Fruit fly (Drosophila melanogaster) whole organism, adult: ENCODE data around the gene CG10324.
A peak's percentile ranks its signal among the peaks of the same experiment; 100 is the strongest.

Source experiments
- CG11617 ChIP-seq: fragments of 200-800 bp; sonication (Bioruptor generic); optimal IDR thresholded peaks from 2 replicates; lab custom pipeline; 2017; ENCODE audit warnings: mild to moderate bottlenecking, missing biosample characterization, missing genetic modification reagents, missing genetic modification characterization
- CG12768 ChIP-seq: fragments of 200-800 bp; sonication (Bioruptor generic); optimal IDR thresholded peaks from 2 replicates; lab custom pipeline; 2017; ENCODE audit warnings: missing biosample characterization, missing genetic modification characterization, mild to moderate bottlenecking, moderate library complexity, missing genetic modification reagents
- CG14711 ChIP-seq: fragments of 200-800 bp; sonication (Bioruptor generic); optimal IDR thresholded peaks from 2 replicates; lab custom pipeline; 2018; ENCODE audit warnings: missing biosample characterization, mild to moderate bottlenecking, missing genetic modification characterization, moderate library complexity
- CG1620 ChIP-seq: fragments of 200-800 bp; sonication (Bioruptor generic); optimal IDR thresholded peaks from 2 replicates; lab custom pipeline; 2016; ENCODE audit warnings: missing biosample characterization, missing genetic modification characterization
- CG33017 ChIP-seq: fragments of 200-800 bp; sonication (Bioruptor generic); optimal IDR thresholded peaks from 2 replicates; lab custom pipeline; 2018; ENCODE audit warnings: missing biosample characterization, mild to moderate bottlenecking, missing genetic modification characterization, moderate library complexity
- CG5204 ChIP-seq: fragments of 200-800 bp; sonication (Bioruptor generic); optimal IDR thresholded peaks from 2 replicates; lab custom pipeline; 2016; ENCODE audit warnings: missing biosample characterization, missing genetic modification characterization
- CG7045 ChIP-seq: fragments of 200-800 bp; sonication (Bioruptor generic); optimal IDR thresholded peaks from 2 replicates; lab custom pipeline; 2017; ENCODE audit warnings: missing biosample characterization, mild to moderate bottlenecking, missing genetic modification characterization
- CG7101 ChIP-seq: fragments of 200-800 bp; sonication (Bioruptor generic); optimal IDR thresholded peaks from 2 replicates; lab custom pipeline; 2018; ENCODE audit warnings: missing biosample characterization, mild to moderate bottlenecking, missing genetic modification characterization, moderate library complexity
- Clk ChIP-seq: fragments of 200-800 bp; sonication (Bioruptor generic); optimal IDR thresholded peaks from 2 replicates; lab custom pipeline; 2017; ENCODE audit warnings: missing biosample characterization, missing genetic modification characterization
- Crg-1 ChIP-seq: fragments of 200-800 bp; sonication (Bioruptor generic); optimal IDR thresholded peaks from 2 replicates; lab custom pipeline; 2016; ENCODE audit warnings: missing biosample characterization, missing genetic modification characterization
- Hr96 ChIP-seq: fragments of 200-800 bp; sonication (Bioruptor generic); optimal IDR thresholded peaks from 2 replicates; lab custom pipeline; 2016; ENCODE audit warnings: missing biosample characterization, missing genetic modification characterization
- Mnt ChIP-seq: fragments of 200-800 bp; sonication (Bioruptor generic); optimal IDR thresholded peaks from 2 replicates; lab custom pipeline; 2016; ENCODE audit warnings: missing biosample characterization, mild to moderate bottlenecking, missing genetic modification characterization
- bab1 ChIP-seq: fragments of 200-800 bp; sonication (Bioruptor generic); optimal IDR thresholded peaks from 3 replicates; lab custom pipeline; 2019; ENCODE audit warnings: missing biosample characterization, mild to moderate bottlenecking, missing genetic modification characterization, moderate library complexity
- cic ChIP-seq: fragments of 200-800 bp; sonication (Bioruptor generic); optimal IDR thresholded peaks from 2 replicates; lab custom pipeline; 2017; ENCODE audit warnings: missing biosample characterization, mild to moderate bottlenecking, missing genetic modification characterization, moderate library complexity
- cnc ChIP-seq, 2 experiments: fragments of >200 bp; optimal IDR thresholded peaks; 2 replicates each; lab custom pipeline; 2017
- kay ChIP-seq: fragments of 200-800 bp; sonication (Bioruptor generic); peaks from one replicate; lab custom pipeline; 2016; ENCODE audit warnings: missing biosample characterization, missing genetic modification characterization, borderline replicate concordance
- ovo ChIP-seq: fragments of 200-800 bp; sonication (Bioruptor generic); optimal IDR thresholded peaks from 2 replicates; lab custom pipeline; 2016; ENCODE audit warnings: missing biosample characterization, missing genetic modification characterization
- pad ChIP-seq: fragments of 200-800 bp; sonication (Bioruptor generic); optimal IDR thresholded peaks from 3 replicates; lab custom pipeline; 2017; ENCODE audit warnings: missing biosample characterization, missing genetic modification characterization, mild to moderate bottlenecking, moderate library complexity, missing genetic modification reagents
- tj ChIP-seq: fragments of 200-800 bp; sonication (Bioruptor generic); optimal IDR thresholded peaks from 3 replicates; lab custom pipeline; 2017; ENCODE audit warnings: missing biosample characterization, mild to moderate bottlenecking, missing genetic modification characterization, moderate library complexity
- toe ChIP-seq: fragments of 200-800 bp; sonication (Bioruptor generic); optimal IDR thresholded peaks from 2 replicates; lab custom pipeline; 2016; ENCODE audit warnings: missing biosample characterization, missing genetic modification characterization

Gene CG10324

DNA sequence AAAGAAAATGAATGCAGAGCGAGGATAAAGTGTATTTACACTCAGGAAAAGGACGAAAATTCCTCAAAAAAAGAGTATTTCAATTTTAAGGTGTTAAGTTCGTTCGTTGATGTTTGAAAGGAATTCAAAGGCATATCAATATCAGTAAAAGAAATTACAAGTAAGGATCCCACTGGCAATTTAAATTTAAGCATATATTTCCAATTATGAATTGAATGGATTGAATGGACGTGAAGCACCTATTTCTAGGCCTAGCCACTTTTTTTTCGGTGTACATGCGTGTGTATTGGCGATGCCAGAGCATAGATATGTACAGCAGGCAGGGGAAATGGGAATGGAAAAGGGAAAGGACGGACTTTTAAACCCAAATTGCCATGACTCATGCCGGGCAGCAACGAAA is 16.2 kb downstream of the CG10324 start:
- TF ChIP-seq CG33017 (no peak), CG7045 (GFP tag; lab: Kevin White, UChicago) (no peak), cic (GFP tag; lab: Kevin White, UChicago) (no peak), Mnt (no peak), ovo (GFP tag; lab: Kevin White, UChicago) (no peak)

DNA sequence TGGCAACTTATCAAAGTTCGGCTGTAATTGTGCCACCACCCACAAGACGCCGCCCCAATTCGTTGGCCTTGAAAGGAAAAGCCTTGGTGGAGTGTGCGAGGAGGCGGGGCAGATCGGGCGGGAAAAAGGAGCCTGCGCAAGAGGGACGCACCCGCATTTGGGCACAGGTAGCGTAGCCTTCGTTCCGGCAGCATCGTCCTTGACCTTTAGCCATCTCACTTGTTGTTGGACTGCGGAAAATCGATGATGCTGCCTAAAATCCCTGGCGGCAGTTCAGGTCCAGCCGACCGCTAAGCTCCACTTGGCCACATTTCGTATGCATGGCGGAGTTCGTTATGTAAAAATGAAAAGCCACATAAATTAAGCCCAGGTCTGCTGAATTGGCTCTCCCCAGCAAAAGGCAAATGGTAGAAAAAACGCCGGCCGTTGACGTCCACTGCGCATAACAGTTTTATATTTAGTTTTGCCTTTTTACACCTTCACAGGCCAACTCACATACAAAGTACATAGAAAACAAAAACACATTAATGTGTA is 19.8 kb downstream of the CG10324 start:
- TF ChIP-seq CG1620 (GFP tag; lab: Kevin White, UChicago) (no peak), CG11617 (GFP tag; lab: Kevin White, UChicago) (no peak), CG33017 (no peak), pad (GFP tag; lab: Kevin White, UChicago) (no peak), tj (GFP tag; lab: Kevin White, UChicago) (no peak), CG5204 (GFP tag; lab: Kevin White, UChicago) (no peak), CG7101 (tag; lab: Kevin White, UChicago) (no peak), kay (no peak), CG12768 (GFP tag; lab: Kevin White, UChicago) (no peak), Clk (GFP tag; lab: Kevin White, UChicago) (no peak), Hr96 (no peak), Crg-1 (GFP tag; lab: Kevin White, UChicago) (no peak), CG14711 (tag; lab: Kevin White, UChicago) (no peak), CG7045 (GFP tag; lab: Kevin White, UChicago) (no peak), cic (GFP tag; lab: Kevin White, UChicago) (no peak), Mnt (no peak), bab1 (GFP tag; lab: Kevin White, UChicago) (no peak), toe (GFP tag; lab: Kevin White, UChicago) (no peak)

dm6 chr3R:16625844-16626430 is 20.9 kb downstream of the CG10324 start:
- TF ChIP-seq kay (peak; percentile 79), ovo (GFP tag; lab: Kevin White, UChicago) (peak; percentile 12), Mnt (no peak), CG7045 (GFP tag; lab: Kevin White, UChicago) (no peak), tj (GFP tag; lab: Kevin White, UChicago) (peak; percentile 81), CG5204 (GFP tag; lab: Kevin White, UChicago) (no peak)

dm6 chr3R:16624750-16625549 is 21.9 kb downstream of the CG10324 start, which contains the start of gene Fas1:
Gene Fas1 (plus strand): TSS chr3R:16625238.
- TF ChIP-seq tj (GFP tag; lab: Kevin White, UChicago) (no peak), kay (peak; percentile 89), CG1620 (GFP tag; lab: Kevin White, UChicago) (no peak), pad (GFP tag; lab: Kevin White, UChicago) (no peak), Clk (GFP tag; lab: Kevin White, UChicago) (no peak), Hr96 (peak; percentile 2), CG14711 (tag; lab: Kevin White, UChicago) (no peak), CG5204 (GFP tag; lab: Kevin White, UChicago) (no peak), bab1 (GFP tag; lab: Kevin White, UChicago) (no peak), Crg-1 (GFP tag; lab: Kevin White, UChicago) (peak; percentile 1), toe (GFP tag; lab: Kevin White, UChicago) (no peak), ovo (GFP tag; lab: Kevin White, UChicago) (no peak), CG33017 (no peak), CG11617 (GFP tag; lab: Kevin White, UChicago) (no peak), CG7101 (tag; lab: Kevin White, UChicago) (no peak), cnc (optimal IDR thresholded peaks at IDR 0.05; lab: Kevin White, UChicago) (no peak), Mnt (peak; percentile 32), CG12768 (GFP tag; lab: Kevin White, UChicago) (no peak), CG7045 (GFP tag; lab: Kevin White, UChicago) (no peak), cic (GFP tag; lab: Kevin White, UChicago) (no peak)

dm6 chr3R:16624371-16624749 is 22.4 kb downstream of the CG10324 start, which contains the start of gene Ccdc114:
Gene Ccdc114 (minus strand): TSS chr3R:16624717.
- TF ChIP-seq CG5204 (GFP tag; lab: Kevin White, UChicago) (no peak), pad (GFP tag; lab: Kevin White, UChicago) (no peak), bab1 (GFP tag; lab: Kevin White, UChicago) (no peak), Mnt (no peak), Hr96 (no peak), CG33017 (no peak), cic (GFP tag; lab: Kevin White, UChicago) (no peak), CG14711 (tag; lab: Kevin White, UChicago) (no peak), tj (GFP tag; lab: Kevin White, UChicago) (no peak), CG12768 (GFP tag; lab: Kevin White, UChicago) (no peak), CG11617 (GFP tag; lab: Kevin White, UChicago) (no peak), CG1620 (GFP tag; lab: Kevin White, UChicago) (no peak), Crg-1 (GFP tag; lab: Kevin White, UChicago) (no peak), CG7101 (tag; lab: Kevin White, UChicago) (no peak)
